Fruit fly (Drosophila melanogaster) whole organism, embryonic: ENCODE measurements around the gene CG12321.
A peak's percentile ranks its signal among the peaks of the same experiment; 100 is the strongest.

Experiments
- Abd-B ChIP-seq: fragments of 200-800 bp; sonication (Bioruptor generic); optimal IDR thresholded peaks from 2 replicates; lab custom pipeline; 2018; ENCODE audit warnings: missing biosample characterization, mild to moderate bottlenecking, missing genetic modification characterization, moderate library complexity
- Aef1 ChIP-seq: fragments of 200-800 bp; sonication (Bioruptor generic); IDR thresholded peaks from 3 replicates; pipeline ENCODE4 v1.3.6; 2022; ENCODE audit warnings: missing biosample characterization, missing genetic modification characterization
- BEAF-32 ChIP-seq: fragments of 200-800 bp; sonication (Bioruptor generic); optimal IDR thresholded peaks from 3 replicates; lab custom pipeline; 2017; ENCODE audit warnings: missing biosample characterization, missing genetic modification characterization, mild to moderate bottlenecking, moderate library complexity, missing genetic modification reagents
- CG11456 ChIP-seq: fragments of 200-800 bp; sonication (Bioruptor generic); IDR thresholded peaks from 3 replicates; pipeline ENCODE4 v1.3.6; 2022; ENCODE audit warnings: missing biosample characterization, missing genetic modification characterization
- CG11560 ChIP-seq: fragments of 200-800 bp; sonication (Bioruptor generic); IDR thresholded peaks from 3 replicates; pipeline ENCODE4 v1.3.6; 2022; ENCODE audit warnings: missing biosample characterization, missing genetic modification characterization
- CG12104 ChIP-seq: fragments of 200-800 bp; sonication (Bioruptor generic); optimal IDR thresholded peaks from 3 replicates; lab custom pipeline; 2016; ENCODE audit warnings: missing biosample characterization, missing genetic modification characterization
- CG12744 ChIP-seq: fragments of 200-800 bp; sonication (Bioruptor generic); optimal IDR thresholded peaks from 2 replicates; lab custom pipeline; 2016; ENCODE audit warnings: missing biosample characterization, missing genetic modification characterization
- CG1602 ChIP-seq: fragments of 200-800 bp; sonication (Bioruptor generic); optimal IDR thresholded peaks from 3 replicates; lab custom pipeline; 2016; ENCODE audit warnings: missing biosample characterization, missing genetic modification characterization
- CG16813 ChIP-seq: fragments of 200-800 bp; sonication (Bioruptor generic); IDR thresholded peaks from 3 replicates; pipeline ENCODE4 v1.3.6; 2022; ENCODE audit warnings: missing biosample characterization, missing genetic modification characterization; ENCODE audit not compliant: partially characterized antibody
- CG17612 ChIP-seq: fragments of 200-800 bp; sonication (Bioruptor generic); IDR thresholded peaks from 2 replicates; pipeline ENCODE4 v1.3.6; 2022; ENCODE audit warnings: missing biosample characterization, missing genetic modification characterization
- CG17802 ChIP-seq: fragments of 200-800 bp; sonication (Bioruptor generic); optimal IDR thresholded peaks from 2 replicates; lab custom pipeline; 2018; ENCODE audit warnings: missing biosample characterization, mild to moderate bottlenecking, missing genetic modification characterization, moderate library complexity
- CG2199 ChIP-seq: fragments of 200-800 bp; sonication (Bioruptor generic); IDR thresholded peaks from 3 replicates; pipeline ENCODE4 v1.3.6; 2022; ENCODE audit warnings: missing biosample characterization, missing genetic modification characterization
- CG2712 ChIP-seq: fragments of 200-800 bp; optimal IDR thresholded peaks from 3 replicates; lab custom pipeline; 2019; ENCODE audit warnings: missing biosample characterization, mild to moderate bottlenecking, missing genetic modification characterization, moderate library complexity
- CG32772 ChIP-seq: fragments of 200-800 bp; sonication (Bioruptor generic); IDR thresholded peaks from 2 replicates; pipeline ENCODE4 v1.3.6; 2022; ENCODE audit warnings: missing biosample characterization, missing genetic modification characterization
- CG3838 ChIP-seq: fragments of 200-800 bp; sonication (Bioruptor generic); optimal IDR thresholded peaks from 3 replicates; lab custom pipeline; 2016; ENCODE audit warnings: missing biosample characterization, missing genetic modification characterization
- CG43689 ChIP-seq: fragments of 200-800 bp; sonication (Bioruptor generic); IDR thresholded peaks from 2 replicates; pipeline ENCODE4 v1.3.6; 2022; ENCODE audit warnings: missing biosample characterization, missing genetic modification characterization
- CG7839 ChIP-seq: fragments of 200-800 bp; sonication (Bioruptor generic); optimal IDR thresholded peaks from 3 replicates; lab custom pipeline; 2018; ENCODE audit warnings: missing biosample characterization, mild to moderate bottlenecking, missing genetic modification characterization, moderate library complexity
- CHES-1-like ChIP-seq: fragments of 200-800 bp; sonication (Bioruptor generic); optimal IDR thresholded peaks from 2 replicates; lab custom pipeline; 2016; ENCODE audit warnings: missing biosample characterization, missing genetic modification characterization
- CrebB ChIP-seq: fragments of 200-800 bp; sonication (Bioruptor generic); optimal IDR thresholded peaks from 3 replicates; lab custom pipeline; 2018; ENCODE audit warnings: missing biosample characterization, mild to moderate bottlenecking, missing genetic modification characterization
- D19B ChIP-seq: fragments of 200-800 bp; sonication (Bioruptor generic); optimal IDR thresholded peaks from 2 replicates; lab custom pipeline; 2017; ENCODE audit warnings: missing biosample characterization, mild to moderate bottlenecking, missing genetic modification characterization
- E2f1 ChIP-seq: fragments of 200-800 bp; sonication (Bioruptor generic); IDR thresholded peaks from 2 replicates; pipeline ENCODE4 v1.3.6; 2022; ENCODE audit warnings: missing biosample characterization, missing genetic modification characterization
- Fer1 ChIP-seq: fragments of 200-800 bp; sonication (Bioruptor generic); optimal IDR thresholded peaks from 2 replicates; lab custom pipeline; 2017; ENCODE audit warnings: missing biosample characterization, mild to moderate bottlenecking, missing genetic modification characterization
- Gsc ChIP-seq: fragments of 200-800 bp; sonication (Bioruptor generic); IDR thresholded peaks from 2 replicates; pipeline ENCODE4 v1.3.6; 2022; ENCODE audit warnings: missing biosample characterization, missing genetic modification characterization
- HLH4C ChIP-seq: fragments of 200-800 bp; sonication (Bioruptor generic); IDR thresholded peaks from 3 replicates; pipeline ENCODE4 v1.3.6; 2022; ENCODE audit warnings: missing biosample characterization, missing genetic modification characterization; ENCODE audit not compliant: partially characterized antibody
- Hey ChIP-seq: fragments of 200-800 bp; sonication (Bioruptor generic); optimal IDR thresholded peaks from 3 replicates; lab custom pipeline; 2018; ENCODE audit warnings: missing biosample characterization, mild to moderate bottlenecking, missing genetic modification characterization
- Med ChIP-seq: fragments of 200-800 bp; sonication (Bioruptor generic); peaks from one replicate; lab custom pipeline; 2016; ENCODE audit warnings: missing biosample characterization, missing genetic modification characterization, mild to moderate bottlenecking, inconsistent platforms, moderate library complexity
- NFAT ChIP-seq: fragments of 200-800 bp; sonication (Bioruptor generic); IDR thresholded peaks from 2 replicates; pipeline ENCODE4 v1.3.6; 2022; ENCODE audit warnings: missing biosample characterization, missing genetic modification characterization
- Oaz ChIP-seq: fragments of 200-800 bp; sonication (Bioruptor generic); IDR thresholded peaks from 2 replicates; pipeline ENCODE4 v1.3.6; 2022; ENCODE audit warnings: missing biosample characterization, missing genetic modification characterization
- Xrp1 ChIP-seq: fragments of 200-800 bp; sonication (Bioruptor generic); IDR thresholded peaks from 2 replicates; pipeline ENCODE4 v1.3.6; 2022; ENCODE audit warnings: missing biosample characterization, missing genetic modification characterization
- ab ChIP-seq: fragments of 200-800 bp; sonication (Bioruptor generic); optimal IDR thresholded peaks from 2 replicates; lab custom pipeline; 2016; ENCODE audit warnings: missing biosample characterization, missing genetic modification characterization
- ash1 ChIP-seq: fragments of 200-800 bp; sonication (Bioruptor generic); optimal IDR thresholded peaks from 2 replicates; lab custom pipeline; 2018; ENCODE audit warnings: missing biosample characterization, mild to moderate bottlenecking, missing genetic modification characterization
- bab2 ChIP-seq: fragments of 200-800 bp; sonication (Bioruptor generic); optimal IDR thresholded peaks from 2 replicates; lab custom pipeline; 2016; ENCODE audit warnings: missing biosample characterization, missing genetic modification characterization
- cwo ChIP-seq: fragments of 200-800 bp; sonication (Bioruptor generic); optimal IDR thresholded peaks from 3 replicates; lab custom pipeline; 2017; ENCODE audit warnings: missing biosample characterization, missing genetic modification characterization, mild to moderate bottlenecking, moderate library complexity, missing genetic modification reagents
- da ChIP-seq: fragments of 200-800 bp; sonication (Bioruptor generic); optimal IDR thresholded peaks from 2 replicates; lab custom pipeline; 2016; ENCODE audit warnings: missing biosample characterization, missing genetic modification characterization
- dysf ChIP-seq: fragments of 200-800 bp; sonication (Bioruptor generic); IDR thresholded peaks from 3 replicates; pipeline ENCODE4 v1.3.6; 2022; ENCODE audit warnings: missing biosample characterization, missing genetic modification characterization
- ftz-f1 ChIP-seq: fragments of 200-800 bp; sonication (Bioruptor generic); optimal IDR thresholded peaks from 2 replicates; lab custom pipeline; 2016; ENCODE audit warnings: missing biosample characterization, missing genetic modification characterization
- fu2 ChIP-seq: fragments of 200-800 bp; sonication (Bioruptor generic); optimal IDR thresholded peaks from 2 replicates; lab custom pipeline; 2016; ENCODE audit warnings: missing biosample characterization, missing genetic modification characterization
- hkb ChIP-seq, 2 experiments: fragments of 200-800 bp in 1 of 2; fragments of >200 bp in 1 of 2; sonication (Bioruptor generic) in 1 of 2; IDR thresholded peaks in 1 of 2; optimal IDR thresholded peaks in 1 of 2; 2 replicates each; pipeline versions ENCODE4 v1.3.6 to Lab custom; 2017 to 2022; ENCODE audit warnings: missing biosample characterization in 1 of 2, missing genetic modification characterization in 1 of 2
- nmo ChIP-seq: fragments of 200-800 bp; sonication (Bioruptor generic); optimal IDR thresholded peaks from 2 replicates; lab custom pipeline; 2018; ENCODE audit warnings: missing biosample characterization, mild to moderate bottlenecking, missing genetic modification characterization, moderate library complexity
- oc ChIP-seq: fragments of 200-800 bp; sonication (Bioruptor generic); optimal IDR thresholded peaks from 2 replicates; lab custom pipeline; 2018; ENCODE audit warnings: missing biosample characterization, mild to moderate bottlenecking, missing genetic modification characterization, moderate library complexity
- otp ChIP-seq: fragments of 200-800 bp; sonication (Bioruptor generic); IDR thresholded peaks from 3 replicates; pipeline ENCODE4, ENCODE4 v1.3.6; 2022; ENCODE audit warnings: missing biosample characterization, missing genetic modification characterization
- pzg ChIP-seq: fragments of 200-800 bp; sonication (Bioruptor generic); optimal IDR thresholded peaks from 3 replicates; lab custom pipeline; 2018; ENCODE audit warnings: missing biosample characterization, mild to moderate bottlenecking, missing genetic modification characterization, moderate library complexity
- scrt ChIP-seq: fragments of 200-800 bp; sonication (Bioruptor generic); optimal IDR thresholded peaks from 2 replicates; lab custom pipeline; 2018; ENCODE audit warnings: missing biosample characterization, mild to moderate bottlenecking, missing genetic modification characterization, moderate library complexity
- sisA ChIP-seq: fragments of 200-800 bp; sonication (Bioruptor generic); IDR thresholded peaks from 2 replicates; pipeline ENCODE4 v1.3.6; 2022; ENCODE audit warnings: missing biosample characterization, missing genetic modification characterization
- sna ChIP-seq: fragments of 200-800 bp; sonication (Bioruptor generic); IDR thresholded peaks from 2 replicates; pipeline ENCODE4 v1.3.6; 2022; ENCODE audit warnings: missing biosample characterization, missing genetic modification characterization; ENCODE audit not compliant: partially characterized antibody
- toy ChIP-seq: fragments of 200-800 bp; sonication (Bioruptor generic); IDR thresholded peaks from 2 replicates; pipeline ENCODE4 v1.3.6; 2022; ENCODE audit warnings: missing biosample characterization, missing genetic modification characterization
- tx ChIP-seq: fragments of 200-800 bp; sonication (Bioruptor generic); optimal IDR thresholded peaks from 2 replicates; lab custom pipeline; 2016; ENCODE audit warnings: missing biosample characterization, missing genetic modification characterization
- unpg ChIP-seq: fragments of 200-800 bp; sonication (Bioruptor generic); optimal IDR thresholded peaks from 3 replicates; lab custom pipeline; 2018; ENCODE audit warnings: missing biosample characterization, mild to moderate bottlenecking, missing genetic modification characterization, moderate library complexity
- wor ChIP-seq: fragments of 200-800 bp; sonication (Bioruptor generic); IDR thresholded peaks from 2 replicates; pipeline ENCODE4 v1.3.6; 2022; ENCODE audit warnings: missing biosample characterization, missing genetic modification characterization
- zen ChIP-seq: fragments of 200-800 bp; sonication (Bioruptor generic); optimal IDR thresholded peaks from 3 replicates; lab custom pipeline; 2018; ENCODE audit warnings: missing biosample characterization, mild to moderate bottlenecking, missing genetic modification characterization, moderate library complexity
- zfh2 ChIP-seq: fragments of 200-800 bp; sonication (Bioruptor generic); optimal IDR thresholded peaks from 2 replicates; lab custom pipeline; 2016; ENCODE audit warnings: missing biosample characterization, missing genetic modification characterization

Gene CG12321

dm6 chr3R:18223434-18223833 lies 34.9 kb upstream of the CG12321 start, which contains the start of the genes mTerf5 and Non3 (continued):
- TF ChIP-seq CG1602 (GFP tag; lab: Kevin White, UChicago) (peak; percentile 41), CrebB (tag; lab: Kevin White, UChicago) (no peak), ash1 (no peak), Med (GFP tag; lab: Kevin White, UChicago) (peak; percentile 70), NFAT (GFP tag; lab: Robert Waterston, UW) (no peak), Fer1 (GFP tag; lab: Kevin White, UChicago) (peak; percentile 64), bab2 (peak; percentile 38), toy (GFP tag; lab: Robert Waterston, UW) (no peak), CG32772 (GFP tag; lab: Robert Waterston, UW) (0 out of 2 replicates have a peak, but pooled peaks have one; percentile 15), cwo (peak; percentile 70), nmo (peak; percentile 79), dysf (GFP tag; lab: Robert Waterston, UW) (0 out of 3 replicates have a peak, but pooled peaks have one; percentile 36), ab (GFP tag; lab: Kevin White, UChicago) (no peak), CG7839 (tag; lab: Kevin White, UChicago) (peak; percentile 63), Hey (tag; lab: Kevin White, UChicago) (no peak), Xrp1 (peak; percentile 73), HLH4C (GFP tag; lab: Robert Waterston, UW) (peak; percentile 86), CG11456 (GFP tag; lab: Robert Waterston, UW) (peak; percentile 38; the same call in 1 of the 3 replicates), D19B (no peak), Gsc (GFP tag; lab: Robert Waterston, UW) (no peak), ftz-f1 (GFP tag; lab: Kevin White, UChicago) (no peak), E2f1 (peak; percentile 11; the same call in 1 of the 2 replicates), CG3838 (GFP tag; lab: Kevin White, UChicago) (no peak), oc (tag; lab: Kevin White, UChicago) (no peak), BEAF-32 (GFP tag; lab: Kevin White, UChicago) (peak; percentile 81), CG12104 (GFP tag; lab: Kevin White, UChicago) (no peak), fu2 (GFP tag; lab: Kevin White, UChicago) (no peak), CG11560 (tag; lab: Robert Waterston, UW) (no peak), CG2199 (no peak), pzg (GFP tag; lab: Kevin White, UChicago) (peak; percentile 51), zfh2 (GFP tag; lab: Kevin White, UChicago) (peak; percentile 45), Abd-B (GFP tag; lab: Kevin White, UChicago) (no peak), CG12744 (GFP tag; lab: Kevin White, UChicago) (no peak), CG17612 (GFP tag; lab: Robert Waterston, UW) (no peak), CG17802 (tag; lab: Kevin White, UChicago) (no peak), da (GFP tag; lab: Kevin White, UChicago) (no peak), sisA (GFP tag; lab: Robert Waterston, UW) (peak; percentile 29; the same call in 1 of the 2 replicates), Aef1 (GFP tag; lab: Robert Waterston, UW) (no peak), sna (GFP tag; lab: Robert Waterston, UW) (peak; percentile 93), hkb (optimal IDR thresholded peaks at IDR 0.05; lab: Kevin White, UChicago) (no peak), hkb (GFP tag; IDR thresholded peaks at IDR 0.05; lab: Robert Waterston, UW) (peak; percentile 66), otp (GFP tag; lab: Robert Waterston, UW) (no peak), CHES-1-like (GFP tag; lab: Kevin White, UChicago) (no peak), wor (GFP tag; lab: Robert Waterston, UW) (no peak), Oaz (GFP tag; lab: Robert Waterston, UW) (no peak), scrt (GFP tag; lab: Kevin White, UChicago) (peak; percentile 96), CG43689 (GFP tag; lab: Robert Waterston, UW) (0 out of 2 replicates have a peak, but pooled peaks have one; percentile 12), unpg (GFP tag; lab: Kevin White, UChicago) (peak; percentile 69), zen (tag; lab: Kevin White, UChicago) (peak; percentile 67), CG2712 (tag; lab: Kevin White, UChicago) (peak; percentile 80), CG16813 (GFP tag; lab: Robert Waterston, UW) (peak; percentile 89), tx (GFP tag; lab: Kevin White, UChicago) (no peak)
